Fruit fly (Drosophila melanogaster) whole organism, wandering third instar larva: ENCODE results near the gene shps.

Experiments used
- CG9705 ChIP-seq: fragments of 200-800 bp; sonication (Bioruptor generic); optimal IDR thresholded peaks from 2 replicates; lab custom pipeline; 2018; ENCODE audit warnings: missing biosample characterization, mild to moderate bottlenecking, missing genetic modification characterization
- CrebA ChIP-seq: fragments of 200-800 bp; sonication (Bioruptor generic); optimal IDR thresholded peaks from 2 replicates; lab custom pipeline; 2016; ENCODE audit warnings: missing biosample characterization, mild to moderate bottlenecking, missing genetic modification characterization, borderline replicate concordance
- Rel ChIP-seq, 2 experiments: fragments of 200-800 bp; sonication (Bioruptor generic) in 1 of 2; optimal IDR thresholded peaks; 2 replicates in 1 of 2; 3 replicates in 1 of 2; lab custom pipeline; 2016 to 2019; ENCODE audit warnings: mild to moderate bottlenecking in 2 of 2, missing biosample characterization in 2 of 2, missing genetic modification characterization in 2 of 2, moderate library complexity in 1 of 2
- foxo ChIP-seq, 2 experiments: fragments of 200-800 bp; sonication (Bioruptor generic); optimal IDR thresholded peaks; 2 replicates in 1 of 2; 3 replicates in 1 of 2; lab custom pipeline; 2016 to 2017; ENCODE audit warnings: missing biosample characterization in 2 of 2, missing genetic modification characterization in 2 of 2

dm6 chr3R:24298534-24298936, 19.2 kb downstream of the shps start:
- TF ChIP-seq CG9705 (GFP tag; lab: Kevin White, UChicago), result no peak
- peak in 1 of 2 experiments; percentile 61 for TF ChIP-seq foxo (GFP tag; optimal IDR thresholded peaks at IDR 0.05; lab: Kevin White, UChicago)
- TF ChIP-seq CrebA (GFP tag; lab: Kevin White, UChicago), result no peak
- TF ChIP-seq Rel (GFP tag; optimal IDR thresholded peaks at IDR 0.05; lab: Kevin White, UChicago), result no peak
- TF ChIP-seq Rel (tag; optimal IDR thresholded peaks at IDR 0.05; lab: Kevin White, UChicago), result no peak
